Fruit fly (Drosophila melanogaster) Kc167 (cell line): ENCODE data around the gene Prp40.

Experiments used
- h ChIP-seq: fragments of >200 bp; optimal IDR thresholded peaks from 3 replicates; lab custom pipeline; 2018; ENCODE audit warnings: missing external identifiers
- insv ChIP-seq: fragments of >200 bp; optimal IDR thresholded peaks from 3 replicates; lab custom pipeline; 2018; ENCODE audit warnings: missing external identifiers
- psq ChIP-seq: fragments of >200 bp; optimal IDR thresholded peaks from 2 replicates; lab custom pipeline; 2017; ENCODE audit warnings: missing external identifiers
- ttk ChIP-seq: sonication (Bioruptor generic); optimal IDR thresholded peaks from 2 replicates; lab custom pipeline; 2017; ENCODE audit warnings: missing external identifiers

DNA sequence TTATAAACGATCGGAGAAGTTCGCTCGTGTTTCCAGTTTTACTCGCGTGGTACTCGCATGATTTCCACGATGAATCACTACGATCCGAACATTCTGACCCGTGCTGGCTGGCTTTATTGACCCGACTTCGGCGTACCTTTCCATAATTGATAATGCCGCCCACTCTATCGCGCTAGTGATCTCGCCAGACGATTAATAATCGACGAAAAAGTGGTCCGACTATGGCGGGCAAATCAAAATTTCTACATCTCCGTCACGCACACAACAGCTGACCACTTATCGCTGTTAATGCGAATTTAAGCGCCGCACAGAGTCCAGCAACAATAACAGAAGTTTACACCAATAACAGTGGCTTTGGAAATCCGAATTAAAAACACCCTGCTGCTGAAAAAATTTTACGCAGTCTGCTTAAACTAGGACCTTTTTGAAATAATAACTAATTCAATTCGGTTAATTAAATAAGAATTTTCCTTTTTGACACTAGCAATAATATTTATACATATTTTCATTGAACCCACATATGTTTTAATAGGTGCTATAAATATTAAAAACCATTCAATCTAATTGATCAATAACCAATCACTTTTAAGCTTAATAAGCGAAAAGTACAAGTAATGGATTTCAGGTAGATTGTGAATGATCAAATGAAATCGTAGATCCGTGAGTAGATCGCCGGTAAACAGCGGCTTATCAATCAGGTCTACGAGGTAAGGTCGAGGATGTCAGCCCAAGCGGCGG lies 32.9 kb downstream of the Prp40 start:
- TF ChIP-seq insv (lab: Kevin White, UChicago): no peak
- TF ChIP-seq ttk (lab: Kevin White, UChicago): no peak
- TF ChIP-seq psq (lab: Kevin White, UChicago): no peak
- TF ChIP-seq h (lab: Kevin White, UChicago): no peak
